Worm (Caenorhabditis elegans) whole organism, young adult: ENCODE results near the gene F37A4.4.

ENCODE experiments used
- B0035.1 ChIP-seq: sonication (generic microtip); optimal IDR thresholded peaks from 2 replicates; lab custom pipeline; 2016; ENCODE audit warnings: missing genetic modification characterization, mild to moderate bottlenecking, missing compliant biosample characterization, missing genotype, missing genetic modification reagents
- F10E7.11 ChIP-seq: sonication (generic microtip); optimal IDR thresholded peaks from 2 replicates; lab custom pipeline; 2017; ENCODE audit warnings: mild to moderate bottlenecking, missing genetic modification characterization, moderate library complexity, missing compliant biosample characterization
- F22D6.2 ChIP-seq: sonication (generic microtip); optimal IDR thresholded peaks from 2 replicates; lab custom pipeline; 2016; ENCODE audit warnings: mild to moderate bottlenecking, missing genetic modification characterization, missing compliant biosample characterization
- F33H1.4 ChIP-seq: fragments of 200-800 bp; sonication (Bioruptor generic); IDR thresholded peaks from 2 replicates; pipeline ENCODE4 v1.3.6; 2022; ENCODE audit warnings: missing genetic modification reagents, missing genetic modification characterization, missing compliant biosample characterization
- F39B2.1 ChIP-seq: fragments of 200-800 bp; sonication (Bioruptor generic); IDR thresholded peaks from 2 replicates; pipeline ENCODE4 v1.3.6; 2022; ENCODE audit warnings: missing genetic modification reagents, missing genetic modification characterization, missing compliant biosample characterization
- K12H6.12 ChIP-seq: fragments of 200-800 bp; sonication (Bioruptor generic); optimal IDR thresholded peaks from 2 replicates; lab custom pipeline; 2018; ENCODE audit warnings: mild to moderate bottlenecking, missing genetic modification characterization, missing compliant biosample characterization
- T07F8.4 ChIP-seq: sonication (generic microtip); optimal IDR thresholded peaks from 2 replicates; lab custom pipeline; 2016; ENCODE audit warnings: mild to moderate bottlenecking, missing genetic modification characterization, moderate library complexity, missing compliant biosample characterization
- Y67H2A.10 ChIP-seq: fragments of 200-800 bp; sonication (Bioruptor generic); conservative IDR thresholded peaks from 2 replicates; pipeline ENCODE4 v1.3.6; 2022; ENCODE audit warnings: missing genetic modification reagents, missing genetic modification characterization, missing compliant biosample characterization
- Y79H2A.3 ChIP-seq: fragments of 200-800 bp; sonication (Bioruptor generic); conservative IDR thresholded peaks from 2 replicates; pipeline ENCODE4 v1.3.6; 2022; ENCODE audit warnings: missing genetic modification reagents, missing genetic modification characterization, missing compliant biosample characterization
- ZK185.1 ChIP-seq: sonication (generic microtip); optimal IDR thresholded peaks from 2 replicates; lab custom pipeline; 2016; ENCODE audit warnings: mild to moderate bottlenecking, missing genetic modification characterization, missing compliant biosample characterization; ENCODE audit not compliant: poor library complexity, severe bottlenecking
- akir-1 ChIP-seq: fragments of 200-800 bp; sonication (Bioruptor generic); optimal IDR thresholded peaks from 2 replicates; lab custom pipeline; 2018; ENCODE audit warnings: mild to moderate bottlenecking, missing genetic modification characterization, moderate library complexity, missing compliant biosample characterization
- ama-1 ChIP-seq, 3 experiments: fragments of 150-350 bp in 1 of 3; sonication (generic microtip) in 2 of 3; optimal IDR thresholded peaks; 2 replicates each; lab custom pipeline; 2014 to 2018; ENCODE audit warnings: missing biosample characterization in 2 of 3, missing genetic modification characterization in 2 of 3, missing genetic modification reagents in 2 of 3
- athp-1 ChIP-seq: sonication (generic microtip); optimal IDR thresholded peaks from 2 replicates; lab custom pipeline; 2017; ENCODE audit warnings: mild to moderate bottlenecking, missing genetic modification characterization, missing compliant biosample characterization
- attf-6 ChIP-seq: fragments of 200-800 bp; sonication (Bioruptor generic); IDR thresholded peaks from 2 replicates; pipeline ENCODE4 v1.3.6; 2022; ENCODE audit warnings: missing genetic modification reagents, missing genetic modification characterization, missing compliant biosample characterization
- ccch-3 ChIP-seq: fragments of 200-800 bp; sonication (Bioruptor generic); optimal IDR thresholded peaks from 2 replicates; lab custom pipeline; 2018; ENCODE audit warnings: mild to moderate bottlenecking, missing genetic modification characterization, missing compliant biosample characterization
- ceh-27 ChIP-seq: fragments of 200-800 bp; sonication (Bioruptor generic); optimal IDR thresholded peaks from 2 replicates; lab custom pipeline; 2018; ENCODE audit warnings: mild to moderate bottlenecking, missing genetic modification characterization, moderate library complexity, missing compliant biosample characterization
- ceh-58 ChIP-seq: fragments of 200-800 bp; sonication (Bioruptor generic); IDR thresholded peaks from 2 replicates; pipeline ENCODE4 v1.3.6; 2022; ENCODE audit warnings: missing genetic modification characterization, missing compliant biosample characterization
- die-1 ChIP-seq: sonication (generic microtip); optimal IDR thresholded peaks from 2 replicates; lab custom pipeline; 2016; ENCODE audit warnings: missing genotype, mild to moderate bottlenecking, missing genetic modification characterization, missing compliant biosample characterization
- dox-1 ChIP-seq: fragments of 200-800 bp; sonication (Bioruptor generic); IDR thresholded peaks from 2 replicates; pipeline ENCODE4 v1.3.6; 2022; ENCODE audit warnings: missing genetic modification reagents, missing genetic modification characterization, missing compliant biosample characterization
- dpff-1 ChIP-seq: sonication (generic microtip); optimal IDR thresholded peaks from 2 replicates; lab custom pipeline; 2017; ENCODE audit warnings: mild to moderate bottlenecking, missing genetic modification characterization, missing compliant biosample characterization
- egl-44 ChIP-seq: fragments of 200-800 bp; sonication (Bioruptor generic); IDR thresholded peaks from 2 replicates; pipeline ENCODE4 v1.3.6; 2022; ENCODE audit warnings: missing genetic modification reagents, missing genetic modification characterization, missing compliant biosample characterization
- let-526 ChIP-seq: fragments of 200-800 bp; sonication (Bioruptor generic); IDR thresholded peaks from 2 replicates; pipeline ENCODE4 v1.3.6; 2022; ENCODE audit warnings: missing genetic modification reagents, missing genetic modification characterization, missing compliant biosample characterization
- lin-26 ChIP-seq: fragments of 200-800 bp; sonication (Bioruptor generic); IDR thresholded peaks from 2 replicates; pipeline ENCODE4 v1.3.6; 2022; ENCODE audit warnings: missing genetic modification reagents, missing genetic modification characterization, missing compliant biosample characterization
- lsy-27 ChIP-seq: sonication (generic microtip); optimal IDR thresholded peaks from 2 replicates; lab custom pipeline; 2017; ENCODE audit warnings: missing genetic modification characterization, mild to moderate bottlenecking, missing compliant biosample characterization, antibody characterized with exemption, missing genotype, borderline replicate concordance; ENCODE audit not compliant: insufficient read depth
- mcd-1 ChIP-seq: fragments of 200-800 bp; sonication (Bioruptor generic); IDR thresholded peaks from 2 replicates; pipeline ENCODE4 v1.3.6; 2022; ENCODE audit warnings: missing genetic modification reagents, missing genetic modification characterization, missing compliant biosample characterization
- nfyb-1 ChIP-seq: fragments of 200-800 bp; sonication (Bioruptor generic); IDR thresholded peaks from 2 replicates; pipeline ENCODE4 v1.3.6; 2022; ENCODE audit warnings: missing genetic modification reagents, missing genetic modification characterization, missing compliant biosample characterization
- nhr-120 ChIP-seq: fragments of 200-800 bp; sonication (Bioruptor generic); IDR thresholded peaks from 2 replicates; pipeline ENCODE4 v1.3.6; 2022; ENCODE audit warnings: missing genetic modification characterization, missing compliant biosample characterization
- nhr-179 ChIP-seq: sonication (generic microtip); optimal IDR thresholded peaks from 2 replicates; lab custom pipeline; 2016; ENCODE audit warnings: mild to moderate bottlenecking, missing genetic modification characterization, missing compliant biosample characterization
- snpc-1.1 ChIP-seq: sonication (generic microtip); optimal IDR thresholded peaks from 2 replicates; lab custom pipeline; 2017; ENCODE audit warnings: missing genetic modification characterization, mild to moderate bottlenecking, missing compliant biosample characterization, antibody characterized with exemption, moderate library complexity, missing genotype, missing genetic modification reagents; ENCODE audit not compliant: insufficient read depth
- snpc-3.4 ChIP-seq: sonication (generic microtip); optimal IDR thresholded peaks from 2 replicates; lab custom pipeline; 2017; ENCODE audit warnings: missing genetic modification characterization, mild to moderate bottlenecking, missing compliant biosample characterization, antibody characterized with exemption, moderate library complexity, missing genotype, missing genetic modification reagents
- tbx-9 ChIP-seq: sonication (generic microtip); optimal IDR thresholded peaks from 2 replicates; lab custom pipeline; 2016; ENCODE audit warnings: borderline replicate concordance, missing genetic modification characterization, inconsistent platforms, missing compliant biosample characterization
- zfh-2 ChIP-seq: fragments of 200-800 bp; sonication (Bioruptor generic); conservative IDR thresholded peaks from 2 replicates; pipeline ENCODE4 v1.3.6; 2022; ENCODE audit warnings: missing genetic modification reagents, missing genetic modification characterization, missing compliant biosample characterization
- zim-3 ChIP-seq: sonication (generic microtip); optimal IDR thresholded peaks from 2 replicates; lab custom pipeline; 2017; ENCODE audit warnings: mild to moderate bottlenecking, missing genetic modification characterization, moderate library complexity, missing compliant biosample characterization
- ztf-18 ChIP-seq: sonication (generic microtip); optimal IDR thresholded peaks from 2 replicates; lab custom pipeline; 2016; ENCODE audit warnings: missing genotype, mild to moderate bottlenecking, missing genetic modification characterization, missing compliant biosample characterization
- ztf-25 ChIP-seq: fragments of 200-800 bp; sonication (Bioruptor generic); IDR thresholded peaks from 2 replicates; pipeline ENCODE4 v1.3.6; 2022; ENCODE audit warnings: missing genetic modification reagents, missing genetic modification characterization, missing compliant biosample characterization
- ztf-6 ChIP-seq: fragments of 200-800 bp; sonication (Bioruptor generic); IDR thresholded peaks from 2 replicates; pipeline ENCODE4 v1.3.6; 2022; ENCODE audit warnings: missing genetic modification reagents, missing genetic modification characterization, missing compliant biosample characterization

F37A4.4 gene

DNA sequence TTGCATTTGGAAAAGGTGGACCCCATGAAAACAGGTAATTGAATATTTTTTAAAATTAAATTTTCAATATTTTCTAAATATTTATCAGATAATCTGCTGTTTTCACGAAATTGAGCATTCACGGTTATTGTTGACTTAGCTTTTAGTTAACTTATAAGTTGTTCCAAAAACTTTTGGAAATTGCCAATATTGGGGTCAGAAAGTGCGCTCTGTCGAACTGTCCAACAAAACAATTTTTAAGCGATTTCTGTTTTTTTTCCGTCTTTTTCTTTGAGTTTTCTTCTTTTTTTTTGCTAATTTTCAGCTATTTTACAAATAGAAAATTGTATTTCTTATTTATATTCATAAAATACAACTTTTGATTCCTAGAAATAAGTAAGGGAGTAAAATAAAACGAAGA, 17.9 kb downstream of the F37A4.4 start:
- TF ChIP-seq ZK185.1 (no peak), mcd-1 (GFP tag; lab: Robert Waterston, UW) (0 out of 2 replicates have a peak, but pooled peaks have one; percentile 15)

DNA sequence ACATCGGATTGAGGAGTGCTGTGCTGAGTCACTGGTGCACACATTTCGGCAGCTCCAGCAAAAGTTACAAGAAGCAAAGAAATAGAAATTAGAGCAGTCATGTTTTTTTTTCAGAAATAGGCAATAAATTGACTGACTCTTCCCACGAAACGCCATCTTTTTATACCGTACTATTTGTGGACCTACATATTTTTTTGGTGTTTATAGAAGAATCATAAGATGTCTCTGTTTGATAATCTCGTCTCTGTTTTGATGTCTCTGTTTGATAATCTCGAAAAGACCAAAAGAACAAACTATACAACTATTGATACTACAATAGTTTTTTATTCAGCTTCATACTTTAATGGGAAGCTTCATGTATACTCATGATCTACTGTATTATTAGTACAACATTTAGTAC, 21.1 kb downstream of the F37A4.4 start, which contains the start of gene Y102E9.3:
Gene Y102E9.3, minus strand, starts transcription at position 101 of the 400 bp plus-strand sequence.
- no peak for TF ChIP-seq snpc-1.1 (tag; lab: Kevin White, UChicago)
- no peak for TF ChIP-seq nhr-179 (tag; lab: Kevin White, UChicago)
- TF ChIP-seq ama-1 (optimal IDR thresholded peaks at IDR 0.05; lab: Kevin White, UChicago): no peak
- no peak for TF ChIP-seq ama-1 (GFP tag; optimal IDR thresholded peaks at IDR 0.05; lab: Kevin White, UChicago)
- TF ChIP-seq athp-1 (tag; lab: Kevin White, UChicago): no peak
- no peak for TF ChIP-seq nhr-120 (GFP tag; lab: Robert Waterston, UW)
- TF ChIP-seq let-526 (GFP tag; lab: Robert Waterston, UW): no peak
- TF ChIP-seq nfyb-1: no peak
- no peak for TF ChIP-seq zim-3 (tag; lab: Kevin White, UChicago)
- no peak for TF ChIP-seq F39B2.1
- TF ChIP-seq ztf-6 (GFP tag; lab: Robert Waterston, UW): no peak
- TF ChIP-seq tbx-9 (tag; lab: Kevin White, UChicago): no peak
- TF ChIP-seq egl-44 (GFP tag; lab: Robert Waterston, UW): no peak
- no peak for TF ChIP-seq F22D6.2 (tag; lab: Kevin White, UChicago)
- TF ChIP-seq ztf-18 (tag; lab: Kevin White, UChicago): no peak
- TF ChIP-seq ceh-27 (GFP tag; lab: Kevin White, UChicago): no peak
- no peak for TF ChIP-seq lin-26 (GFP tag; lab: Robert Waterston, UW)
- TF ChIP-seq B0035.1 (tag; lab: Kevin White, UChicago): no peak
- TF ChIP-seq, all 124 proteins: peak for 0

DNA sequence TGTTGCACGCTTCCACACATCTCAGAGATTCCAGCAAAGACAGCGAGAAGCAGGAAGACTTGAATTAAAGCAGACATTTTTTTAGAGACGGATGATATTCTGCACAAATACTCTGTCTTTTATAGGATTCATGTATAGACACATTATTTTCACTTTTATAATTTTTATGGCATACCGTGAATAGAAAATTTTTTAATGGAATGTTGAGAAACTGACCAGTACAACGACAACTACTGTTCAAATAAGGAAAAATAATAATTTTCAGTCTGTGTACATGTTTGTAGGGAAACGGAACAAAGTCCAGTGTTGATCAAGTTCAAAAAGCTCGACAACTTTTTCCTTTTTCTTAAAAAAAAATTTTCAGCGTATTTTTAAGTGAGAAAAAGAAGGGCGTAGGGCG, 23.2 kb downstream of the F37A4.4 start, which contains the start of gene Y102E9.6:
Gene Y102E9.6, minus strand, starts transcription at position 101 of the 400 bp plus-strand sequence.
- no peak for TF ChIP-seq lsy-27 (tag; lab: Kevin White, UChicago)
- TF ChIP-seq T07F8.4: no peak
- TF ChIP-seq Y79H2A.3 (GFP tag; lab: Robert Waterston, UW): no peak
- no peak for TF ChIP-seq K12H6.12 (tag; lab: Kevin White, UChicago)
- no peak for TF ChIP-seq zim-3 (tag; lab: Kevin White, UChicago)
- no peak for TF ChIP-seq F33H1.4
- TF ChIP-seq B0035.1 (tag; lab: Kevin White, UChicago): no peak
- no peak for TF ChIP-seq dox-1 (GFP tag; lab: Robert Waterston, UW)
- no peak for TF ChIP-seq snpc-3.4 (tag; lab: Kevin White, UChicago)
- no peak for TF ChIP-seq ztf-25 (GFP tag; lab: Robert Waterston, UW)
- TF ChIP-seq dpff-1 (tag; lab: Kevin White, UChicago): no peak

DNA sequence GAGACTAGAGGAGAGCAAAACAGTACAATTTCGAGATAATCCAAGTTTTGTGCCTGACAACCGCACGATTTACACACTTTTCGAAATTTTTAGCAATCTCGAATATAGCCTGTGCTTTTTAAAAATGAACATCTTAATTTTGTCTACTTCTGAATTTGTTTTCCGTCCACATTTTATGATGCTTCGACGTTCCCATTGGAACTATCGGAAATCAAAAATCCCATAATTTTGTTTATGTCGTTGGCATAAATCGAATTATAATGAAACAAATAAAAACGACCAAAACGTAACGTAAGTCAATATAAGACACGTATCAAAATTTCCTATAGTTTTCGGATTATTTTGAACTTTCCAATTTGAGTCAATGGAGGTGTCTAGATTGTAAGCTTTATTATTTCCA, 23.6 kb downstream of the F37A4.4 start, which contains the start of gene K07E12.2:
Gene K07E12.2, plus strand, starts transcription at position 301 of the 400 bp plus-strand sequence.
- no peak for TF ChIP-seq F33H1.4
- no peak for TF ChIP-seq ccch-3
- no peak for TF ChIP-seq Y67H2A.10
- no peak for TF ChIP-seq snpc-1.1 (tag; lab: Kevin White, UChicago)
- no peak for TF ChIP-seq T07F8.4
- no peak for TF ChIP-seq F10E7.11 (tag; lab: Kevin White, UChicago)
- no peak for TF ChIP-seq akir-1 (GFP tag; lab: Kevin White, UChicago)
- TF ChIP-seq zfh-2: no peak
- no peak for TF ChIP-seq die-1 (tag; lab: Kevin White, UChicago)
- no peak for TF ChIP-seq attf-6 (GFP tag; lab: Robert Waterston, UW)
- no peak for TF ChIP-seq ceh-58
